Worm (Caenorhabditis elegans): ENCODE measurements around the gene swsn-3.
A peak's percentile ranks its signal among the peaks of the same experiment; 100 is the strongest.

The swsn-3 gene

ce11 chrIII:2814919-2815554, 46.6 kb upstream of the swsn-3 start, which contains the start of gene tufm-1 (continued):
- TF ChIP-seq mef-2 (tag; optimal IDR thresholded peaks at IDR 0.05): no peak
- no peak for TF ChIP-seq unc-98 (GFP tag; IDR thresholded peaks at IDR 0.05)
- no peak for TF ChIP-seq fos-1 (tag; optimal IDR thresholded peaks at IDR 0.05)
- no peak for TF ChIP-seq irx-1 (tag; optimal IDR thresholded peaks at IDR 0.05)
- no peak for TF ChIP-seq tlp-1 (tag; optimal IDR thresholded peaks at IDR 0.05)
- no peak for TF ChIP-seq ceh-90 (tag; optimal IDR thresholded peaks at IDR 0.05)
- peak; percentile 52 for TF ChIP-seq nhr-85 (tag)
- peak; percentile 93 to 98 for TF ChIP-seq lsy-2 (tag; optimal IDR thresholded peaks at IDR 0.05)
- peak; percentile 61 for TF ChIP-seq mep-1 (tag; optimal IDR thresholded peaks at IDR 0.05)
- TF ChIP-seq lin-13 (GFP tag; optimal IDR thresholded peaks at IDR 0.05): peak; percentile 36
- no peak for TF ChIP-seq egl-13 (tag; optimal IDR thresholded peaks at IDR 0.05)
- no peak for TF ChIP-seq pax-3 (tag; optimal IDR thresholded peaks at IDR 0.05)
- no peak for TF ChIP-seq efl-3 (GFP tag; optimal IDR thresholded peaks at IDR 0.05)
- TF ChIP-seq vab-15 (tag; optimal IDR thresholded peaks at IDR 0.05): no peak
- no peak for TF ChIP-seq ceh-63 (GFP tag; optimal IDR thresholded peaks at IDR 0.05)
- no peak for TF ChIP-seq hlh-17 (GFP tag; optimal IDR thresholded peaks at IDR 0.05; ENCODE audit: borderline replicate concordance)
- TF ChIP-seq lir-3 (tag; optimal IDR thresholded peaks at IDR 0.05; ENCODE audit: poor library complexity): no peak
- TF ChIP-seq ztf-4 (tag; optimal IDR thresholded peaks at IDR 0.05): no peak
- TF ChIP-seq aly-2 (tag; optimal IDR thresholded peaks at IDR 0.05): no peak
- TF ChIP-seq Y116A8C.19 (tag; optimal IDR thresholded peaks at IDR 0.05; ENCODE audit: borderline replicate concordance): no peak
- TF ChIP-seq hpl-2 (GFP tag; optimal IDR thresholded peaks at IDR 0.05): no peak
- no peak for TF ChIP-seq nhr-77 (tag; optimal IDR thresholded peaks at IDR 0.05)
- peak; percentile 28 for TF ChIP-seq swsn-7 (tag; optimal IDR thresholded peaks at IDR 0.05)
- TF ChIP-seq fkh-4 (tag; optimal IDR thresholded peaks at IDR 0.05; ENCODE audit: borderline replicate concordance): no peak
- peak; percentile 13 for TF ChIP-seq blmp-1 (tag; optimal IDR thresholded peaks at IDR 0.05)
- peak; percentile 11; the same call in 1 of the 2 replicates for TF ChIP-seq nhr-19 (GFP tag; conservative IDR thresholded peaks at IDR 0.05)
- TF ChIP-seq nhr-47 (tag; optimal IDR thresholded peaks at IDR 0.05): peak; percentile 64
- TF ChIP-seq ets-5 (GFP tag; IDR thresholded peaks at IDR 0.05): no peak
- TF ChIP-seq unc-130 (tag; optimal IDR thresholded peaks at IDR 0.05): peak; percentile 18
- no peak for TF ChIP-seq C34B4.2 (tag; optimal IDR thresholded peaks at IDR 0.05)
- no peak for TF ChIP-seq egl-27 (tag; optimal IDR thresholded peaks at IDR 0.05)
- TF ChIP-seq lin-39 (tag; optimal IDR thresholded peaks at IDR 0.05): no peak
- TF ChIP-seq ceh-82 (tag; optimal IDR thresholded peaks at IDR 0.05): peak; percentile 22 to 74 (median 37)
- TF ChIP-seq elt-2 (tag; optimal IDR thresholded peaks at IDR 0.05): peak; percentile 21
- no peak for TF ChIP-seq pqm-1 (tag; optimal IDR thresholded peaks at IDR 0.05)
- no peak for TF ChIP-seq unc-86 (tag; optimal IDR thresholded peaks at IDR 0.05)
- TF ChIP-seq sup-37 (GFP tag; optimal IDR thresholded peaks at IDR 0.05): no peak
- TF ChIP-seq fkh-8 (tag; optimal IDR thresholded peaks at IDR 0.05): peak; percentile 50
- TF ChIP-seq nhr-71 (tag; optimal IDR thresholded peaks at IDR 0.05): peak; percentile 56
- TF ChIP-seq skn-1 (tag; optimal IDR thresholded peaks at IDR 0.05): peak; percentile 59
- TF ChIP-seq nhr-28 (tag; optimal IDR thresholded peaks at IDR 0.05): no peak
- no peak for TF ChIP-seq lin-14 (GFP tag; optimal IDR thresholded peaks at IDR 0.05)
- no peak for TF ChIP-seq zag-1 (tag; optimal IDR thresholded peaks at IDR 0.05)
- TF ChIP-seq hlh-4 (tag; optimal IDR thresholded peaks at IDR 0.05): no peak
- TF ChIP-seq snu-23 (GFP tag; optimal IDR thresholded peaks at IDR 0.05): peak; percentile 75
- peak; percentile 10 for TF ChIP-seq snpc-4 (tag; optimal IDR thresholded peaks at IDR 0.05)
- peak; percentile 49 for TF ChIP-seq dsc-1 (tag; optimal IDR thresholded peaks at IDR 0.05)
- no peak for TF ChIP-seq nhr-76 (tag; optimal IDR thresholded peaks at IDR 0.05)
- TF ChIP-seq lin-15B (tag; optimal IDR thresholded peaks at IDR 0.05): peak; percentile 33
- TF ChIP-seq unc-30 (tag; optimal IDR thresholded peaks at IDR 0.05): no peak
- peak; percentile 95 for TF ChIP-seq F16B12.6 (tag; optimal IDR thresholded peaks at IDR 0.05)
- TF ChIP-seq ama-1 (optimal IDR thresholded peaks at IDR 0.05): no peak
- no peak for TF ChIP-seq ceh-88 (GFP tag; IDR thresholded peaks at IDR 0.05)
